Worm (Caenorhabditis elegans) whole organism, late embryonic: ENCODE data around the gene repo-1.

ENCODE experiments used
- ama-1 ChIP-seq: fragments of 150-350 bp; optimal IDR thresholded peaks from 2 replicates; lab custom pipeline; 2014
- ceh-2 ChIP-seq: sonication (generic microtip); optimal IDR thresholded peaks from 2 replicates; lab custom pipeline; 2016; ENCODE audit warnings: missing genotype, missing genetic modification characterization, missing compliant biosample characterization
- ceh-34 ChIP-seq: sonication (generic microtip); optimal IDR thresholded peaks from 2 replicates; lab custom pipeline; 2016; ENCODE audit warnings: mild to moderate bottlenecking, missing genetic modification characterization, missing compliant biosample characterization
- dve-1 ChIP-seq: sonication (generic microtip); optimal IDR thresholded peaks from 2 replicates; lab custom pipeline; 2017; ENCODE audit warnings: antibody characterized with exemption, mild to moderate bottlenecking, missing genetic modification characterization, missing compliant biosample characterization
- lim-6 ChIP-seq: sonication (generic microtip); optimal IDR thresholded peaks from 2 replicates; lab custom pipeline; 2016; ENCODE audit warnings: missing genetic modification characterization, missing compliant biosample characterization
- nhr-11 ChIP-seq: fragments of 150-350 bp; optimal IDR thresholded peaks from 2 replicates; lab custom pipeline; 2014; ENCODE audit warnings: missing biosample characterization, missing genetic modification characterization
- pha-4 ChIP-seq: fragments of 150-350 bp; optimal IDR thresholded peaks from 2 replicates; lab custom pipeline; 2018; ENCODE audit warnings: missing biosample characterization, missing genetic modification reagents, missing genetic modification characterization
- pqm-1 ChIP-seq: sonication (generic microtip); optimal IDR thresholded peaks from 2 replicates; lab custom pipeline; 2016; ENCODE audit warnings: missing genetic modification characterization, missing compliant biosample characterization
- ttx-3 ChIP-seq: sonication (generic microtip); optimal IDR thresholded peaks from 2 replicates; lab custom pipeline; 2016; ENCODE audit warnings: missing genetic modification reagents, missing genetic modification characterization, missing compliant biosample characterization
- unc-3 ChIP-seq, 2 experiments: fragments of 200-800 bp in 1 of 2; sonication (Bioruptor generic) in 1 of 2; sonication (generic microtip) in 1 of 2; conservative IDR thresholded peaks in 1 of 2; optimal IDR thresholded peaks in 1 of 2; 2 replicates each; pipeline versions ENCODE4 v1.3.6 to Lab custom; 2016 to 2022; ENCODE audit warnings: missing compliant biosample characterization in 2 of 2, missing genetic modification characterization in 2 of 2, missing genetic modification reagents in 1 of 2

DNA sequence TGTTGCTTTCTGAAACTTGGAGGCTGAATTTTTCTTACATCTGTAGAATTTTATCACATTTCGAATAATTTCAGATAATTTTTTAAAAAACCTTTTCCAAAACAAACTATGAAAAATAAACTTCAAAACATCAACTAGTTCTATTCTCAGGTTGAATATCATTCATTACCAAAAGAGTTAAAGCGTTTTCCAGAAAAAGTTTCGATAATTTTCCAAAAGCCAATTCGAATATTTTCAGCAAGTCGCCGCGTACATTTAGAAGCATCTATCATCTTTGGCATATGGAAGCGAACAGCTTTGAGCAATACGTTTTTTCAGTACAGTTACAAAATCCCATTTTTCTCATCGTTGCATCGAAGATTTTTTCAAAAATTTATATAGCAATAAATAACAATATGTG lies 47.4 kb upstream of the repo-1 start:
- TF ChIP-seq nhr-11 (tag; lab: Kevin White, UChicago), result no peak
- TF ChIP-seq pqm-1 (tag; lab: Kevin White, UChicago), result no peak
- no peak for TF ChIP-seq pha-4 (tag; lab: Kevin White, UChicago)
- no peak for TF ChIP-seq lim-6
- TF ChIP-seq dve-1 (tag; lab: Kevin White, UChicago), result no peak
- TF ChIP-seq ama-1 (lab: Kevin White, UChicago), result peak; percentile 60
- no peak for TF ChIP-seq unc-3 (GFP tag; conservative IDR thresholded peaks at IDR 0.05; lab: Robert Waterston, UW)
- no peak for TF ChIP-seq unc-3 (tag; optimal IDR thresholded peaks at IDR 0.05; lab: Kevin White, UChicago)
- no peak for TF ChIP-seq ceh-34
- TF ChIP-seq ceh-2 (tag; lab: Kevin White, UChicago), result no peak
- TF ChIP-seq ttx-3 (tag; lab: Kevin White, UChicago), result no peak
